Fruit fly (Drosophila melanogaster) whole organism, embryonic: ENCODE results near the gene CG5506.

Experiments
- CG11696 ChIP-seq: fragments of 200-800 bp; sonication (Bioruptor generic); IDR thresholded peaks from 2 replicates; pipeline ENCODE4 v1.3.6; 2022; ENCODE audit warnings: missing biosample characterization, missing genetic modification characterization
- CG3995 ChIP-seq: fragments of 200-800 bp; sonication (Bioruptor generic); optimal IDR thresholded peaks from 3 replicates; lab custom pipeline; 2016; ENCODE audit warnings: missing biosample characterization, missing genetic modification characterization
- CoRest ChIP-seq: fragments of 200-800 bp; sonication (Bioruptor generic); optimal IDR thresholded peaks from 3 replicates; lab custom pipeline; 2018; ENCODE audit warnings: missing biosample characterization, mild to moderate bottlenecking, missing genetic modification characterization, moderate library complexity
- Dip3 ChIP-seq: fragments of 200-800 bp; sonication (Bioruptor generic); optimal IDR thresholded peaks from 3 replicates; lab custom pipeline; 2016; ENCODE audit warnings: missing biosample characterization, missing genetic modification characterization
- Doc2 ChIP-seq: fragments of 200-800 bp; sonication (Bioruptor generic); IDR thresholded peaks from 2 replicates; pipeline ENCODE4 v1.3.6; 2022; ENCODE audit warnings: missing biosample characterization, missing genetic modification characterization
- ab ChIP-seq: fragments of 200-800 bp; sonication (Bioruptor generic); optimal IDR thresholded peaks from 2 replicates; lab custom pipeline; 2016; ENCODE audit warnings: missing biosample characterization, missing genetic modification characterization
- ase ChIP-seq: fragments of 200-800 bp; sonication (Bioruptor generic); IDR thresholded peaks from 3 replicates; pipeline ENCODE4 v1.3.6; 2022; ENCODE audit warnings: missing biosample characterization, missing genetic modification characterization
- gcm2 ChIP-seq: fragments of 200-800 bp; sonication (Bioruptor generic); optimal IDR thresholded peaks from 2 replicates; lab custom pipeline; 2016; ENCODE audit warnings: missing biosample characterization, missing genetic modification characterization
- lilli ChIP-seq: fragments of 200-800 bp; sonication (Bioruptor generic); optimal IDR thresholded peaks from 3 replicates; lab custom pipeline; 2016; ENCODE audit warnings: missing biosample characterization, missing genetic modification characterization

dm6 chr3L:17921462-17921861 lies 37.3 kb upstream of the CG5506 start:
- TF ChIP-seq Dip3 (GFP tag; lab: Kevin White, UChicago): no peak
- TF ChIP-seq lilli (GFP tag; lab: Kevin White, UChicago): no peak
- no peak for TF ChIP-seq CoRest
- no peak for TF ChIP-seq CG11696 (GFP tag; lab: Robert Waterston, UW)
- no peak for TF ChIP-seq CG3995
- TF ChIP-seq Doc2: no peak
- TF ChIP-seq ab: no peak
- TF ChIP-seq ase (GFP tag; lab: Robert Waterston, UW): no peak
- no peak for TF ChIP-seq gcm2 (GFP tag; lab: Kevin White, UChicago)
